Fruit fly (Drosophila melanogaster): Measurements from ENCODE around the gene Cortactin.

DNA sequence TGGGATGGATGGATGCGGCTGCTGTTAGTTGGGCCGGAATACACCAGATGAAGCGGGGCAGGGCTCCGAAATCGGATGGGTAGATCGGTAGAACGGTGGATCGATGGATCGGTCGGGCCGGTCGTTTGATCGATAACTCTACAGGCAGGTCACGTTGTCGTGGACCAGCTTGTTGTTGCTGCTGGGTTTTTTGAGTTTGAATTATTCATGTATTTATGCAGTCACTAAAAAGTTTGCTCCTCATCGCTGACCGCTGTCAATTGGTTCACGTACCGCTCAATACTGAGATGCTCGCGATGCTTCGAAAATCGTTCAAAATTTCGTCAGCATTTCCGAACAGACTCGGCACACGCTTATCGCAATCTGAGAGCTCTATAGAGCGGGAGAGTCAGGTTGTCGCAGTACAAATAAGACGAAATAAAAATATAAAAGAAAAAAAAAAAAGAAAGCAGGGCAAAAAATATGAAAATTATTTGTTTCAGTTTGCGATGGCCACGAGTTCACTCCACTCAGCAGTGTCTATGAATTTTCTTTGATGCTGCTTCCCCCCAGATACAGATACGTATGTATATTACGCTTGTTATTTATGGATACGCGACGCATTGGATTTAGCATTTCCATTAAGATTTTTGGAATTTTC is 40.2 kb downstream of the Cortactin start, which contains the start of gene peg:
- TF ChIP-seq usp (GFP tag; optimal IDR thresholded peaks at IDR 0.05) = no peak
- no peak for TF ChIP-seq psq (optimal IDR thresholded peaks at IDR 0.05)
- TF ChIP-seq pan (optimal IDR thresholded peaks at IDR 0.05) = no peak
- TF ChIP-seq CG8478 (optimal IDR thresholded peaks at IDR 0.05) = no peak
- TF ChIP-seq EcR (GFP tag; optimal IDR thresholded peaks at IDR 0.05) = no peak
- no peak for TF ChIP-seq Dll (optimal IDR thresholded peaks at IDR 0.05)

Data from whole organism.